Worm (Caenorhabditis elegans): ENCODE measurements around the gene K08H2.7.

DNA sequence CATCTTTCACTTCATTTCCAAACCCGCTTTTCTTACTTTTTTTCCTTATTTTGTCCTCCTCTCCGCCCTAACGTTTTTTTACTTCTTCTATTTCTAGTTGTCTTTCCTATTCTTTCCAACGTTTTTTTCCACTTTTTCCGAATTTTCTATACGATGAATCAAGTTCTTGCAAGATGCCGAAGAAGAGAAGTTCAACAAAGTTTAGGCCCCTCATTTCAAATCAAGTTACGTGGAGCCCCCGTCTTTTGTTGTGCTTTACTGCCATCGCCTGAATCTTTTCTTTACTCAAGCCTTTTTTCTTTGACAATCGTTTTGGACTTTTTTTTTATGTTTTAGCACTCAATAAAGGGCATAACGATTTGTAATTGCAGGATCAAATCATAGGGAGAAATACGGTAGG, 46.8 kb downstream of the K08H2.7 start, which contains the start of gene unc-9:
- TF ChIP-seq ttx-3 (tag; optimal IDR thresholded peaks at IDR 0.05): no peak
- no peak for TF ChIP-seq dve-1 (tag; optimal IDR thresholded peaks at IDR 0.05)
- TF ChIP-seq ceh-19 (GFP tag; optimal IDR thresholded peaks at IDR 0.05): no peak
- TF ChIP-seq unc-86 (tag; optimal IDR thresholded peaks at IDR 0.05): no peak
- TF ChIP-seq ceh-31 (tag; optimal IDR thresholded peaks at IDR 0.05): no peak
- no peak for TF ChIP-seq T23F11.4 (GFP tag; optimal IDR thresholded peaks at IDR 0.05)
- no peak for TF ChIP-seq pha-4 (tag; optimal IDR thresholded peaks at IDR 0.05)
- TF ChIP-seq tbx-2 (tag; optimal IDR thresholded peaks at IDR 0.05): no peak
- no peak for TF ChIP-seq F13H6.1 (tag; optimal IDR thresholded peaks at IDR 0.05)
